Worm (Caenorhabditis elegans) whole organism, L4 larva: Measurements from ENCODE around the gene C47E8.11.
A peak's percentile ranks its signal among the peaks of the same experiment; 100 is the strongest.

Experiments
- F26F4.8 ChIP-seq: fragments of 200-800 bp; sonication (Bioruptor generic); conservative IDR thresholded peaks from 2 replicates; pipeline ENCODE4 v1.3.6; 2022; ENCODE audit warnings: missing genetic modification characterization, missing compliant biosample characterization
- aha-1 ChIP-seq: fragments of 150-350 bp; peaks from one replicate; lab custom pipeline; 2014; ENCODE audit warnings: missing biosample characterization, missing genetic modification characterization
- aly-2 ChIP-seq: sonication (generic microtip); optimal IDR thresholded peaks from 2 replicates; lab custom pipeline; 2018; ENCODE audit warnings: missing biosample characterization, missing genetic modification characterization
- ama-1 ChIP-seq: fragments of 150-350 bp; optimal IDR thresholded peaks from 2 replicates; lab custom pipeline; 2014; ENCODE audit warnings: inconsistent platforms, mixed read lengths
- ceh-44 ChIP-seq: fragments of 200-800 bp; sonication (Bioruptor generic); IDR thresholded peaks from 2 replicates; pipeline ENCODE4 v1.3.6; 2022; ENCODE audit warnings: missing genetic modification reagents, missing genetic modification characterization, missing compliant biosample characterization
- lim-7 ChIP-seq: fragments of 200-800 bp; sonication (Bioruptor generic); IDR thresholded peaks from 2 replicates; pipeline ENCODE4 v1.3.6; 2022; ENCODE audit warnings: missing genetic modification characterization, missing compliant biosample characterization
- nhr-10 ChIP-seq: fragments of 150-350 bp; optimal IDR thresholded peaks from 2 replicates; lab custom pipeline; 2014; ENCODE audit warnings: missing biosample characterization, missing genetic modification characterization
- nhr-11 ChIP-seq: fragments of 150-350 bp; optimal IDR thresholded peaks from 2 replicates; lab custom pipeline; 2014; ENCODE audit warnings: missing biosample characterization, missing genetic modification characterization
- nhr-237 ChIP-seq: sonication (generic microtip); optimal IDR thresholded peaks from 2 replicates; lab custom pipeline; 2017; ENCODE audit warnings: missing biosample characterization, missing genetic modification characterization
- pqm-1 ChIP-seq: sonication (generic microtip); optimal IDR thresholded peaks from 2 replicates; lab custom pipeline; 2017; ENCODE audit warnings: missing biosample characterization, missing genetic modification characterization
- snpc-4 ChIP-seq: fragments of 150-350 bp; optimal IDR thresholded peaks from 2 replicates; lab custom pipeline; 2014; ENCODE audit warnings: missing biosample characterization, missing genetic modification characterization
- tra-1 ChIP-seq: fragments of 200-800 bp; sonication (Bioruptor generic); IDR thresholded peaks from 2 replicates; pipeline ENCODE4 v1.3.6; 2022; ENCODE audit warnings: missing genetic modification reagents, missing genetic modification characterization, missing compliant biosample characterization

DNA sequence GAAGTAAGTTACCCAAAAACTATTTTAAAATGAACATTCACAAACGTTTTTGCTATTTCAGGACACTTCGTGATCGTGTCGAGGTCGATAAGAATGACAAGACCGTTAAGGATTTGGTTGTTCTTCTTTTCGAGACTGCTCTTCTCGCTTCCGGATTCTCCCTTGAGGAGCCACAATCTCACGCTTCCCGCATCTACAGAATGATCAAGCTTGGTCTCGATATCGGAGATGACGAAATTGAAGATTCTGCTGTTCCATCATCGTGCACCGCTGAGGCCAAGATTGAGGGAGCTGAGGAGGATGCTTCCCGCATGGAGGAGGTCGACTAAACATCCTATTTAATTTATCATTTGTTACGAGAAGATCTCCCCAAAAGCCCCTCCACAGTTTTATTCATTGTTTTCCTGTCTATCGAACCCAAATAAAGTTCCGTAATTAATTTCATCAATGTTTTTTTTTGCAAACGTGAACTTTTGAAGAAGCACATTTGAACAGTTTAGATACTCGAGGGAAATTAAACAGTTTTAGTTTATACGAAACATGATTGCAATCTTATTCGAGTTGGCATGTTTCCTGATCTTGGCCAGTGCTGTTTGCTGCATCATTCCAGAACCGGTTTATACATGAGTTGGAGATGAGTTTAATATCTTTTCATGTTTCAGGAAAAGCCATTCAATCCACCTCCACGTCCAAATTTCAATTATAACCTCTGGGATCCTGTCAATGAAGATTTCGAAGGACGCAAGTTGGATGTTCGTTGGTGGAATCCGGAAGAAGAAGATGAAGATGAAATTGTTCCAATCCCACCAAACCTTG is at the start of gene C47E8.11:
- TF ChIP-seq ama-1 (lab: Kevin White, UChicago), result peak; percentile 71
- no peak for TF ChIP-seq nhr-237 (tag; lab: Kevin White, UChicago)
- no peak for TF ChIP-seq nhr-11 (tag; lab: Kevin White, UChicago)
- no peak for TF ChIP-seq nhr-10
- TF ChIP-seq F26F4.8 (GFP tag; lab: Robert Waterston, UW), result peak; percentile 48; the same call in 1 of the 2 replicates
- TF ChIP-seq aly-2 (tag; lab: Kevin White, UChicago), result peak; percentile 100
- no peak for TF ChIP-seq ceh-44 (GFP tag; lab: Robert Waterston, UW)
- peak; percentile 98 for TF ChIP-seq aha-1 (tag; lab: Kevin White, UChicago)
- no peak for TF ChIP-seq pqm-1 (tag; lab: Kevin White, UChicago)
- TF ChIP-seq lim-7 (GFP tag; lab: Robert Waterston, UW), result peak; percentile 65
- TF ChIP-seq tra-1, result no peak
- no peak for TF ChIP-seq snpc-4
